Fruit fly (Drosophila melanogaster) whole organism, embryonic: ENCODE results near the gene CG13097.

ENCODE experiments used
- Atf3 ChIP-seq: fragments of 200-800 bp; sonication (Bioruptor generic); optimal IDR thresholded peaks from 3 replicates; lab custom pipeline; 2016; ENCODE audit warnings: missing biosample characterization, missing genetic modification characterization
- B-H1 ChIP-seq: fragments of 200-800 bp; sonication (Bioruptor generic); IDR thresholded peaks from 3 replicates; pipeline ENCODE4 v1.3.6; 2022; ENCODE audit warnings: missing biosample characterization, missing genetic modification characterization
- Bdp1 ChIP-seq: fragments of 200-800 bp; sonication (Bioruptor generic); optimal IDR thresholded peaks from 3 replicates; lab custom pipeline; 2016; ENCODE audit warnings: missing biosample characterization, missing genetic modification characterization
- Blimp-1 ChIP-seq: fragments of 200-800 bp; sonication (Bioruptor generic); optimal IDR thresholded peaks from 3 replicates; lab custom pipeline; 2018; ENCODE audit warnings: missing biosample characterization, missing genetic modification characterization, mild to moderate bottlenecking, moderate library complexity, missing genetic modification reagents
- CG10431 ChIP-seq: fragments of 200-800 bp; sonication (Bioruptor generic); optimal IDR thresholded peaks from 3 replicates; lab custom pipeline; 2018; ENCODE audit warnings: missing biosample characterization, mild to moderate bottlenecking, missing genetic modification characterization
- CG11504 ChIP-seq: fragments of 200-800 bp; sonication (Bioruptor generic); optimal IDR thresholded peaks from 3 replicates; lab custom pipeline; 2019; ENCODE audit warnings: missing biosample characterization, mild to moderate bottlenecking, missing genetic modification characterization, moderate library complexity
- CG12391 ChIP-seq: fragments of 200-800 bp; sonication (Bioruptor generic); optimal IDR thresholded peaks from 3 replicates; lab custom pipeline; 2018; ENCODE audit warnings: missing biosample characterization, mild to moderate bottlenecking, missing genetic modification characterization, moderate library complexity
- CG18619 ChIP-seq: fragments of 200-800 bp; sonication (Bioruptor generic); optimal IDR thresholded peaks from 3 replicates; lab custom pipeline; 2017; ENCODE audit warnings: missing biosample characterization, mild to moderate bottlenecking, missing genetic modification characterization
- CG18764 ChIP-seq: fragments of 200-800 bp; sonication (Bioruptor generic); optimal IDR thresholded peaks from 3 replicates; lab custom pipeline; 2016; ENCODE audit warnings: missing biosample characterization, missing genetic modification characterization
- CG31224 ChIP-seq: fragments of 200-800 bp; sonication (Bioruptor generic); IDR thresholded peaks from 2 replicates; pipeline ENCODE4 v1.3.6; 2022; ENCODE audit warnings: missing biosample characterization, missing genetic modification characterization
- CG32532 ChIP-seq: fragments of 200-800 bp; sonication (Bioruptor generic); IDR thresholded peaks from 2 replicates; pipeline ENCODE4 v1.3.6; 2022; ENCODE audit warnings: missing biosample characterization, missing genetic modification characterization
- CG43689 ChIP-seq: fragments of 200-800 bp; sonication (Bioruptor generic); IDR thresholded peaks from 2 replicates; pipeline ENCODE4 v1.3.6; 2022; ENCODE audit warnings: missing biosample characterization, missing genetic modification characterization
- CG4617 ChIP-seq: fragments of 200-800 bp; sonication (Bioruptor generic); optimal IDR thresholded peaks from 3 replicates; lab custom pipeline; 2016; ENCODE audit warnings: missing biosample characterization, missing genetic modification characterization, borderline replicate concordance
- CG4854 ChIP-seq: fragments of 200-800 bp; sonication (Bioruptor generic); optimal IDR thresholded peaks from 2 replicates; lab custom pipeline; 2016; ENCODE audit warnings: missing biosample characterization, missing genetic modification characterization, inconsistent platforms
- CG7987 ChIP-seq: fragments of 200-800 bp; sonication (Bioruptor generic); optimal IDR thresholded peaks from 2 replicates; lab custom pipeline; 2018; ENCODE audit warnings: missing biosample characterization, mild to moderate bottlenecking, missing genetic modification characterization, moderate library complexity
- CG8944 ChIP-seq: fragments of 200-800 bp; sonication (Bioruptor generic); optimal IDR thresholded peaks from 3 replicates; lab custom pipeline; 2016; ENCODE audit warnings: missing biosample characterization, missing genetic modification characterization
- Drgx ChIP-seq: fragments of 200-800 bp; sonication (Bioruptor generic); IDR thresholded peaks from 2 replicates; pipeline ENCODE4 v1.3.6; 2022; ENCODE audit warnings: missing biosample characterization, missing genetic modification characterization
- E2f1 ChIP-seq: fragments of 200-800 bp; sonication (Bioruptor generic); IDR thresholded peaks from 2 replicates; pipeline ENCODE4 v1.3.6; 2022; ENCODE audit warnings: missing biosample characterization, missing genetic modification characterization
- E2f2 ChIP-seq: fragments of 200-800 bp; sonication (Bioruptor generic); IDR thresholded peaks from 2 replicates; pipeline ENCODE4 v1.3.6; 2022; ENCODE audit warnings: missing biosample characterization, missing genetic modification characterization
- Ets97D ChIP-seq: fragments of 200-800 bp; sonication (Bioruptor generic); optimal IDR thresholded peaks from 3 replicates; lab custom pipeline; 2016; ENCODE audit warnings: missing biosample characterization, missing genetic modification characterization
- Fer3 ChIP-seq: fragments of 200-800 bp; sonication (Bioruptor generic); optimal IDR thresholded peaks from 2 replicates; lab custom pipeline; 2018; ENCODE audit warnings: missing biosample characterization, mild to moderate bottlenecking, missing genetic modification characterization, moderate library complexity
- H15 ChIP-seq: fragments of 200-800 bp; sonication (Bioruptor generic); IDR thresholded peaks from 3 replicates; pipeline ENCODE4 v1.3.6; 2022; ENCODE audit warnings: missing biosample characterization, missing genetic modification characterization
- HLH3B ChIP-seq: fragments of 200-800 bp; sonication (Bioruptor generic); IDR thresholded peaks from 2 replicates; pipeline ENCODE4 v1.3.6; 2022; ENCODE audit warnings: missing biosample characterization, missing genetic modification characterization
- Hr51 ChIP-seq, 2 experiments: fragments of 200-800 bp; sonication (Bioruptor generic); optimal IDR thresholded peaks; 2 replicates in 1 of 2; 3 replicates in 1 of 2; lab custom pipeline; 2016 to 2018; ENCODE audit warnings: missing biosample characterization in 2 of 2, missing genetic modification characterization in 2 of 2, mild to moderate bottlenecking in 1 of 2, moderate library complexity in 1 of 2
- Lim3 ChIP-seq: fragments of 200-800 bp; sonication (Bioruptor generic); IDR thresholded peaks from 2 replicates; pipeline ENCODE4 v1.3.6; 2022; ENCODE audit warnings: missing biosample characterization, missing genetic modification characterization
- Mad ChIP-seq: fragments of 200-800 bp; sonication (Bioruptor generic); optimal IDR thresholded peaks from 2 replicates; lab custom pipeline; 2016; ENCODE audit warnings: missing biosample characterization, missing genetic modification characterization
- Myb ChIP-seq: fragments of 200-800 bp; sonication (Bioruptor generic); optimal IDR thresholded peaks from 2 replicates; lab custom pipeline; 2016; ENCODE audit warnings: missing biosample characterization, missing genetic modification characterization
- Neu2 ChIP-seq: fragments of 200-800 bp; sonication (Bioruptor generic); optimal IDR thresholded peaks from 3 replicates; lab custom pipeline; 2016; ENCODE audit warnings: missing biosample characterization, missing genetic modification characterization, borderline replicate concordance
- Pdp1 ChIP-seq, 2 experiments: fragments of 200-800 bp; sonication (Bioruptor generic); optimal IDR thresholded peaks; 3 replicates each; lab custom pipeline; 2016; ENCODE audit warnings: missing biosample characterization in 2 of 2, missing genetic modification characterization in 2 of 2, mild to moderate bottlenecking in 1 of 2, moderate library complexity in 1 of 2
- Ptx1 ChIP-seq: fragments of 200-800 bp; sonication (Bioruptor generic); IDR thresholded peaks from 2 replicates; pipeline ENCODE4 v1.3.6; 2022; ENCODE audit warnings: missing biosample characterization, missing genetic modification characterization
- Ravus ChIP-seq: fragments of 200-800 bp; sonication (Bioruptor generic); IDR thresholded peaks from 2 replicates; pipeline ENCODE4 v1.3.6; 2022; ENCODE audit warnings: missing biosample characterization, missing genetic modification characterization
- Xrp1 ChIP-seq: fragments of 200-800 bp; sonication (Bioruptor generic); IDR thresholded peaks from 2 replicates; pipeline ENCODE4 v1.3.6; 2022; ENCODE audit warnings: missing biosample characterization, missing genetic modification characterization
- ato ChIP-seq: fragments of 200-800 bp; sonication (Bioruptor generic); IDR thresholded peaks from 2 replicates; pipeline ENCODE4 v1.3.6; 2022; ENCODE audit warnings: missing biosample characterization, missing genetic modification characterization; ENCODE audit not compliant: partially characterized antibody
- bbx ChIP-seq: fragments of 200-800 bp; sonication (Bioruptor generic); IDR thresholded peaks from 2 replicates; pipeline ENCODE4 v1.3.6; 2022; ENCODE audit warnings: missing biosample characterization, missing genetic modification characterization; ENCODE audit not compliant: partially characterized antibody
- chm ChIP-seq: fragments of 200-800 bp; sonication (Bioruptor generic); IDR thresholded peaks from 2 replicates; pipeline ENCODE4 v1.3.6; 2022; ENCODE audit warnings: missing biosample characterization, missing genetic modification characterization
- dati ChIP-seq: fragments of 200-800 bp; sonication (Bioruptor generic); IDR thresholded peaks from 2 replicates; pipeline ENCODE4 v1.3.6; 2022; ENCODE audit warnings: missing biosample characterization, missing genetic modification characterization
- ewg ChIP-seq: fragments of 200-800 bp; sonication (Bioruptor generic); optimal IDR thresholded peaks from 3 replicates; lab custom pipeline; 2017; ENCODE audit warnings: mild to moderate bottlenecking, missing biosample characterization, missing genetic modification reagents, missing genetic modification characterization
- gsb ChIP-seq: fragments of 200-800 bp; sonication (Bioruptor generic); IDR thresholded peaks from 2 replicates; pipeline ENCODE4 v1.3.6; 2022; ENCODE audit warnings: missing biosample characterization, missing genetic modification characterization
- kay ChIP-seq: fragments of 200-800 bp; sonication (Bioruptor generic); optimal IDR thresholded peaks from 2 replicates; lab custom pipeline; 2016; ENCODE audit warnings: missing biosample characterization, missing genetic modification characterization
- lab ChIP-seq: fragments of 200-800 bp; sonication (Bioruptor generic); optimal IDR thresholded peaks from 3 replicates; lab custom pipeline; 2017; ENCODE audit warnings: missing biosample characterization, missing genetic modification characterization, mild to moderate bottlenecking, moderate library complexity, missing genetic modification reagents
- pfk ChIP-seq: fragments of 200-800 bp; sonication (Bioruptor generic); optimal IDR thresholded peaks from 2 replicates; lab custom pipeline; 2018; ENCODE audit warnings: missing biosample characterization, mild to moderate bottlenecking, missing genetic modification characterization, moderate library complexity
- pum ChIP-seq: fragments of 200-800 bp; sonication (Bioruptor generic); optimal IDR thresholded peaks from 2 replicates; lab custom pipeline; 2016; ENCODE audit warnings: missing biosample characterization, missing genetic modification characterization
- pzg ChIP-seq: fragments of 200-800 bp; sonication (Bioruptor generic); optimal IDR thresholded peaks from 3 replicates; lab custom pipeline; 2018; ENCODE audit warnings: missing biosample characterization, mild to moderate bottlenecking, missing genetic modification characterization, moderate library complexity
- sens ChIP-seq: fragments of 200-800 bp; sonication (Bioruptor generic); peaks from one replicate; lab custom pipeline; 2016; ENCODE audit warnings: missing biosample characterization, missing genetic modification characterization
- shn ChIP-seq: fragments of 200-800 bp; sonication (Bioruptor generic); optimal IDR thresholded peaks from 3 replicates; lab custom pipeline; 2016; ENCODE audit warnings: missing biosample characterization, missing genetic modification characterization
- slp2 ChIP-seq: fragments of 200-800 bp; sonication (Bioruptor generic); optimal IDR thresholded peaks from 2 replicates; lab custom pipeline; 2016; ENCODE audit warnings: missing biosample characterization, missing genetic modification characterization
- ssp ChIP-seq: fragments of 200-800 bp; sonication (Bioruptor generic); IDR thresholded peaks from 2 replicates; pipeline ENCODE4 v1.3.6; 2022; ENCODE audit warnings: missing biosample characterization, missing genetic modification characterization
- tio ChIP-seq: fragments of 200-800 bp; sonication (Bioruptor generic); optimal IDR thresholded peaks from 2 replicates; lab custom pipeline; 2017; ENCODE audit warnings: missing biosample characterization, missing genetic modification characterization, inconsistent platforms

Gene CG13097

DNA sequence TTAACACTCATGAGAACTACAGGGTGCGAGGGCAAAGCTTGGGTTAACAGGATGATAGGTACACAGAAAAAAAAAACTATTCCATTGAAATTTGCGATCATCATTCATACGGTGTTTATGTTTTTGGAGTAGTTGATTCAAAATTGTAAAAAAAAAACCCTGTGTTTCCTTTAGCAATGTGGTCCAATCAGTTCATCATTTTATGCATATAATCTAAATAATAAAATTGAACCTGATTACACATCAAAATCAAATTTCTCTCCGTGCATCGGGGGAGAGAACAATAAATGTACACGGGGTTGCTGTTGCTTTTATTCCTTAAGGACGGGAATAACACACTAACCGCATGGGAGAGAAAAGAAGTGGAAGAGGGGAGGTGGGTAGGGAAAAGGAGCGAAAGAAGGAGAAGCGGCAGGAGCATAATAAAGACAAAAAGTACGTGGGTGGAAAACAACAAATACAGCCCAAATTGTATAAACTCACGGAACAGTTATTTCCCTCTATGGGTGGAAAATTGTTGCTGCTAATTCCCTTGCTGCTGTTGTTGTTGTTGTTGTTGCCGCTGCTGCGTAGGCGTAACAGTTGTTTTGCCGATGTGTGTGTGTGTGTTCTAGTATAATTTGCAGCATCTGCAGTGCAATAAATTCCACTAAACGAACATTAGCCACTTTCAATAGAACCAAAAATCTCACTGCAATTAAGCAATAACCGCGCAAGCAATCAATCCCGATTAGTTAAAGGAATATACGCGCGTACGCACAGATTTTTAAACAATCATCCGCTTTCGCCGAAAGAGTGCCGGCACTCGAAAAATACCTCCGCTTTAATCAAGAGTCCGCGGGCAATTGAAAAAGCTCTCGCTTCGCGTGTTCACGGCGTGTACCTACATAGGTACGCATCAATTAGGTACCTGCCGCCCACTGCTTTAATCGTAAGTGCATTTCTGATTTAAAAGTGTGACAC is 51.2 kb downstream of the CG13097 start, which contains the start of gene Agpat2 (continued):
- TF ChIP-seq B-H1 (GFP tag; lab: Robert Waterston, UW) (peak; percentile 59), tio (GFP tag; lab: Kevin White, UChicago) (peak; percentile 83), CG4617 (GFP tag; lab: Kevin White, UChicago) (peak; percentile 31), chm (GFP tag; lab: Robert Waterston, UW) (peak; percentile 65), CG18764 (GFP tag; lab: Kevin White, UChicago) (peak; percentile 65), Fer3 (tag; lab: Kevin White, UChicago) (peak; percentile 77), Myb (peak; percentile 53), Ravus (GFP tag; lab: Robert Waterston, UW) (peak; percentile 44), Hr51 (GFP tag; optimal IDR thresholded peaks at IDR 0.05; lab: Kevin White, UChicago) (peak; percentile 66 to 89), CG11504 (tag; lab: Kevin White, UChicago) (peak; percentile 90), ato (GFP tag; lab: Robert Waterston, UW) (no peak), dati (GFP tag; lab: Robert Waterston, UW) (no peak), pzg (GFP tag; lab: Kevin White, UChicago) (no peak), ssp (GFP tag; lab: Robert Waterston, UW) (peak; percentile 66), CG32532 (GFP tag; lab: Robert Waterston, UW) (peak; percentile 77), Mad (GFP tag; lab: Kevin White, UChicago) (peak; percentile 71), HLH3B (peak; percentile 83), sens (peak; percentile 97), Atf3 (peak; percentile 59), CG10431 (GFP tag; lab: Kevin White, UChicago) (peak; percentile 57), bbx (no peak), Ets97D (GFP tag; lab: Kevin White, UChicago) (peak; percentile 60), slp2 (GFP tag; lab: Kevin White, UChicago) (peak; percentile 80), shn (peak; percentile 76), Drgx (GFP tag; lab: Robert Waterston, UW) (no peak), kay (GFP tag; lab: Kevin White, UChicago) (peak; percentile 62), pfk (GFP tag; lab: Kevin White, UChicago) (no peak), CG7987 (GFP tag; lab: Kevin White, UChicago) (peak; percentile 40), CG18619 (peak; percentile 78), Ptx1 (peak; percentile 82), ewg (GFP tag; lab: Kevin White, UChicago) (peak; percentile 76), CG8944 (GFP tag; lab: Kevin White, UChicago) (peak; percentile 78), E2f1 (GFP tag; lab: Robert Waterston, UW) (peak; percentile 78), Pdp1 (GFP tag; optimal IDR thresholded peaks at IDR 0.05; lab: Kevin White, UChicago) (peak; percentile 68 to 78), CG31224 (GFP tag; lab: Robert Waterston, UW) (peak; percentile 56; the same call in 1 of the 2 replicates), Blimp-1 (GFP tag; lab: Kevin White, UChicago) (peak; percentile 86), CG43689 (GFP tag; lab: Robert Waterston, UW) (no peak), gsb (no peak; the same call in 1 of the 2 replicates), lab (GFP tag; lab: Kevin White, UChicago) (peak; percentile 93), Xrp1 (GFP tag; lab: Robert Waterston, UW) (peak; percentile 89), CG4854 (peak; percentile 56), E2f2 (GFP tag; lab: Robert Waterston, UW) (peak; percentile 31; the same call in 1 of the 2 replicates), CG12391 (tag; lab: Kevin White, UChicago) (peak; percentile 90), Neu2 (GFP tag; lab: Kevin White, UChicago) (peak; percentile 41), Lim3 (GFP tag; lab: Robert Waterston, UW) (no peak), H15 (peak; percentile 71; the same call in 1 of the 3 replicates), pum (GFP tag; lab: Kevin White, UChicago) (peak; percentile 70), Bdp1 (GFP tag; lab: Kevin White, UChicago) (peak; percentile 64)
